Worm (Caenorhabditis elegans) whole organism, late embryonic: ENCODE results near the gene sdc-3.

Experiments
- C08G9.2 ChIP-seq: sonication (generic microtip); optimal IDR thresholded peaks from 2 replicates; lab custom pipeline; 2016; ENCODE audit warnings: mild to moderate bottlenecking, missing genetic modification characterization, moderate library complexity, missing compliant biosample characterization
- C38D4.7 ChIP-seq: fragments of 200-800 bp; sonication (Bioruptor generic); optimal IDR thresholded peaks from 2 replicates; lab custom pipeline; 2018; ENCODE audit warnings: mild to moderate bottlenecking, missing genetic modification characterization, moderate library complexity, missing compliant biosample characterization
- F13H6.1 ChIP-seq: sonication (generic microtip); optimal IDR thresholded peaks from 2 replicates; lab custom pipeline; 2016; ENCODE audit warnings: missing genetic modification characterization, missing compliant biosample characterization
- K02D7.2 ChIP-seq: sonication (generic microtip); optimal IDR thresholded peaks from 2 replicates; lab custom pipeline; 2017; ENCODE audit warnings: mild to moderate bottlenecking, missing genetic modification characterization, missing compliant biosample characterization
- K09A11.1 ChIP-seq: sonication (generic microtip); optimal IDR thresholded peaks from 2 replicates; lab custom pipeline; 2017; ENCODE audit warnings: antibody characterized with exemption, mild to moderate bottlenecking, missing genetic modification characterization, missing compliant biosample characterization; ENCODE audit not compliant: insufficient read depth
- T23F11.4 ChIP-seq: fragments of 200-800 bp; sonication (Bioruptor generic); optimal IDR thresholded peaks from 2 replicates; lab custom pipeline; 2018; ENCODE audit warnings: mild to moderate bottlenecking, missing genetic modification characterization, missing compliant biosample characterization
- Y22D7AL.16 ChIP-seq: sonication (generic microtip); optimal IDR thresholded peaks from 2 replicates; lab custom pipeline; 2016; ENCODE audit warnings: missing genetic modification characterization, missing compliant biosample characterization
- ahr-1 ChIP-seq: sonication (generic microtip); optimal IDR thresholded peaks from 2 replicates; lab custom pipeline; 2016; ENCODE audit warnings: missing genetic modification characterization, missing compliant biosample characterization
- ama-1 ChIP-seq: fragments of 150-350 bp; optimal IDR thresholded peaks from 2 replicates; lab custom pipeline; 2014
- ceh-14 ChIP-seq: sonication (generic microtip); optimal IDR thresholded peaks from 2 replicates; lab custom pipeline; 2016; ENCODE audit warnings: missing genotype, missing genetic modification characterization, missing compliant biosample characterization
- ceh-18 ChIP-seq: sonication (generic microtip); optimal IDR thresholded peaks from 2 replicates; lab custom pipeline; 2016; ENCODE audit warnings: missing genetic modification characterization, missing compliant biosample characterization
- ceh-19 ChIP-seq: fragments of 200-800 bp; sonication (Bioruptor generic); optimal IDR thresholded peaks from 2 replicates; lab custom pipeline; 2018; ENCODE audit warnings: mild to moderate bottlenecking, missing genetic modification characterization, missing compliant biosample characterization
- ceh-2 ChIP-seq: sonication (generic microtip); optimal IDR thresholded peaks from 2 replicates; lab custom pipeline; 2016; ENCODE audit warnings: missing genotype, missing genetic modification characterization, missing compliant biosample characterization
- ceh-24 ChIP-seq: sonication (generic microtip); optimal IDR thresholded peaks from 2 replicates; lab custom pipeline; 2016; ENCODE audit warnings: mild to moderate bottlenecking, missing genetic modification characterization, missing compliant biosample characterization
- ceh-30 ChIP-seq: fragments of 150-350 bp; optimal IDR thresholded peaks from 2 replicates; lab custom pipeline; 2014; ENCODE audit warnings: missing biosample characterization, missing genetic modification characterization
- ceh-34 ChIP-seq: sonication (generic microtip); optimal IDR thresholded peaks from 2 replicates; lab custom pipeline; 2016; ENCODE audit warnings: mild to moderate bottlenecking, missing genetic modification characterization, missing compliant biosample characterization
- ceh-48 ChIP-seq: sonication (generic microtip); optimal IDR thresholded peaks from 2 replicates; lab custom pipeline; 2016; ENCODE audit warnings: missing genetic modification characterization, inconsistent platforms, missing compliant biosample characterization
- che-1 ChIP-seq: sonication (generic microtip); optimal IDR thresholded peaks from 2 replicates; lab custom pipeline; 2016; ENCODE audit warnings: mild to moderate bottlenecking, missing genetic modification characterization, missing compliant biosample characterization
- dmd-4 ChIP-seq: sonication (generic microtip); optimal IDR thresholded peaks from 2 replicates; lab custom pipeline; 2016; ENCODE audit warnings: borderline replicate concordance, missing genetic modification characterization, missing compliant biosample characterization
- dve-1 ChIP-seq: sonication (generic microtip); optimal IDR thresholded peaks from 2 replicates; lab custom pipeline; 2017; ENCODE audit warnings: antibody characterized with exemption, mild to moderate bottlenecking, missing genetic modification characterization, missing compliant biosample characterization
- elt-2 ChIP-seq: sonication (generic microtip); optimal IDR thresholded peaks from 2 replicates; lab custom pipeline; 2016; ENCODE audit warnings: missing genetic modification reagents, missing genetic modification characterization, missing compliant biosample characterization
- elt-4 ChIP-seq: sonication (generic microtip); optimal IDR thresholded peaks from 2 replicates; lab custom pipeline; 2016; ENCODE audit warnings: missing genetic modification characterization, missing compliant biosample characterization
- ets-4 ChIP-seq: sonication (generic microtip); optimal IDR thresholded peaks from 2 replicates; lab custom pipeline; 2016; ENCODE audit warnings: missing genetic modification characterization, missing compliant biosample characterization
- eyg-1 ChIP-seq: sonication (generic microtip); optimal IDR thresholded peaks from 2 replicates; lab custom pipeline; 2016; ENCODE audit warnings: missing genotype, missing genetic modification characterization, missing compliant biosample characterization
- fkh-10 ChIP-seq: fragments of 150-350 bp; optimal IDR thresholded peaks from 2 replicates; lab custom pipeline; 2014; ENCODE audit warnings: missing biosample characterization, missing genetic modification reagents, missing genetic modification characterization
- fkh-6 ChIP-seq: sonication (generic microtip); optimal IDR thresholded peaks from 2 replicates; lab custom pipeline; 2016; ENCODE audit warnings: missing genetic modification characterization, missing compliant biosample characterization
- gmeb-2 ChIP-seq: sonication (generic microtip); optimal IDR thresholded peaks from 2 replicates; lab custom pipeline; 2016; ENCODE audit warnings: missing genetic modification characterization, inconsistent platforms, missing compliant biosample characterization
- hlh-13 ChIP-seq: fragments of 200-800 bp; sonication (Bioruptor generic); optimal IDR thresholded peaks from 2 replicates; lab custom pipeline; 2018; ENCODE audit warnings: mild to moderate bottlenecking, missing genetic modification characterization, missing compliant biosample characterization
- hlh-30 ChIP-seq: sonication (generic microtip); optimal IDR thresholded peaks from 2 replicates; lab custom pipeline; 2017; ENCODE audit warnings: antibody characterized with exemption, missing genetic modification characterization, missing compliant biosample characterization; ENCODE audit not compliant: insufficient read depth
- hlh-6 ChIP-seq: sonication (generic microtip); optimal IDR thresholded peaks from 2 replicates; lab custom pipeline; 2016; ENCODE audit warnings: missing genotype, missing genetic modification characterization, missing compliant biosample characterization
- lim-6 ChIP-seq: sonication (generic microtip); optimal IDR thresholded peaks from 2 replicates; lab custom pipeline; 2016; ENCODE audit warnings: missing genetic modification characterization, missing compliant biosample characterization
- lin-11 ChIP-seq: fragments of 200-800 bp; sonication (Bioruptor generic); optimal IDR thresholded peaks from 2 replicates; lab custom pipeline; 2018; ENCODE audit warnings: mild to moderate bottlenecking, missing genetic modification characterization, missing compliant biosample characterization
- madf-2 ChIP-seq: sonication (generic microtip); optimal IDR thresholded peaks from 2 replicates; lab custom pipeline; 2017; ENCODE audit warnings: missing genetic modification characterization, missing compliant biosample characterization
- mec-3 ChIP-seq: sonication (generic microtip); optimal IDR thresholded peaks from 2 replicates; lab custom pipeline; 2016; ENCODE audit warnings: borderline replicate concordance, missing genetic modification characterization, missing compliant biosample characterization
- nfya-1 ChIP-seq: sonication (generic microtip); optimal IDR thresholded peaks from 2 replicates; lab custom pipeline; 2017; ENCODE audit warnings: missing genetic modification characterization, mild to moderate bottlenecking, missing compliant biosample characterization, antibody characterized with exemption, moderate library complexity
- npax-4 ChIP-seq: sonication (generic microtip); optimal IDR thresholded peaks from 2 replicates; lab custom pipeline; 2016; ENCODE audit warnings: missing genetic modification characterization, missing compliant biosample characterization
- odd-2 ChIP-seq: sonication (generic microtip); optimal IDR thresholded peaks from 2 replicates; lab custom pipeline; 2017; ENCODE audit warnings: antibody characterized with exemption, mild to moderate bottlenecking, missing genetic modification characterization, missing compliant biosample characterization
- pat-9 ChIP-seq: fragments of 200-800 bp; sonication (Bioruptor generic); optimal IDR thresholded peaks from 2 replicates; lab custom pipeline; 2018; ENCODE audit warnings: mild to moderate bottlenecking, missing genetic modification characterization, moderate library complexity, missing compliant biosample characterization
- pax-1 ChIP-seq: fragments of 150-350 bp; optimal IDR thresholded peaks from 2 replicates; lab custom pipeline; 2014; ENCODE audit warnings: missing biosample characterization, missing genetic modification characterization
- pha-4 ChIP-seq: fragments of 150-350 bp; optimal IDR thresholded peaks from 2 replicates; lab custom pipeline; 2018; ENCODE audit warnings: missing biosample characterization, missing genetic modification reagents, missing genetic modification characterization
- pqm-1 ChIP-seq: sonication (generic microtip); optimal IDR thresholded peaks from 2 replicates; lab custom pipeline; 2016; ENCODE audit warnings: missing genetic modification characterization, missing compliant biosample characterization
- pros-1 ChIP-seq: fragments of 150-350 bp; optimal IDR thresholded peaks from 2 replicates; lab custom pipeline; 2014; ENCODE audit warnings: missing biosample characterization, missing genetic modification reagents, missing genetic modification characterization
- ref-2 ChIP-seq: sonication (generic microtip); optimal IDR thresholded peaks from 2 replicates; lab custom pipeline; 2016; ENCODE audit warnings: missing genetic modification characterization, missing compliant biosample characterization
- rnt-1 ChIP-seq: sonication (generic microtip); optimal IDR thresholded peaks from 2 replicates; lab custom pipeline; 2016; ENCODE audit warnings: missing genetic modification characterization, missing compliant biosample characterization
- sdc-2 ChIP-seq: sonication (generic microtip); optimal IDR thresholded peaks from 2 replicates; lab custom pipeline; 2016; ENCODE audit warnings: missing genotype, missing genetic modification characterization, missing compliant biosample characterization
- syd-9 ChIP-seq: sonication (generic microtip); optimal IDR thresholded peaks from 2 replicates; lab custom pipeline; 2016; ENCODE audit warnings: mild to moderate bottlenecking, missing genetic modification characterization, moderate library complexity, missing compliant biosample characterization
- tbx-2 ChIP-seq: sonication (generic microtip); optimal IDR thresholded peaks from 2 replicates; lab custom pipeline; 2016; ENCODE audit warnings: missing genetic modification characterization, missing compliant biosample characterization
- unc-55 ChIP-seq: sonication (generic microtip); optimal IDR thresholded peaks from 2 replicates; lab custom pipeline; 2017; ENCODE audit warnings: missing biosample characterization, missing genetic modification reagents, missing genetic modification characterization
- unc-86 ChIP-seq: sonication (generic microtip); optimal IDR thresholded peaks from 2 replicates; lab custom pipeline; 2016; ENCODE audit warnings: missing genetic modification characterization, missing compliant biosample characterization
- zip-5 ChIP-seq: sonication (generic microtip); optimal IDR thresholded peaks from 2 replicates; lab custom pipeline; 2016; ENCODE audit warnings: missing genetic modification characterization, missing compliant biosample characterization
- ztf-16 ChIP-seq: sonication (generic microtip); optimal IDR thresholded peaks from 2 replicates; lab custom pipeline; 2017; ENCODE audit warnings: missing genetic modification characterization, missing compliant biosample characterization

Gene sdc-3

DNA sequence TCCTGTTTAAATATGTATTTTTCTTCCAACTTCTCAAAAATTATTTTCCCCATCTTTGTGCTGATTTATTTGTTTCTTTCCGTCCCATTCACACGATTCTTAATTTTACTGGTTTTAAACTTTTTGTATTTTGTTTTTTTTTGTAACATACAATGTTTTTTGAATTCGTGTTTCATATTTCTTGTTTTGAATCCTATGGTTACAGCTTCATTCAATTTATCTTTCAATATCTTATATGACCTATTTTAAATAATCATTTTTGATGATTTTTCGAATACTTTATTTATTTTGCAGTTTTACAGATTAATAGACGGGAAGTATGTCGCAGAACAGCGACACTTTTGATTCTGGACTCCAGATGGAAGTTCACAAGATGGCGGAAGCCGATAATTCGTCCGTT is 43.2 kb downstream of the sdc-3 start, which contains the start of gene hrde-2 (continued):
- no peak for TF ChIP-seq pqm-1

DNA sequence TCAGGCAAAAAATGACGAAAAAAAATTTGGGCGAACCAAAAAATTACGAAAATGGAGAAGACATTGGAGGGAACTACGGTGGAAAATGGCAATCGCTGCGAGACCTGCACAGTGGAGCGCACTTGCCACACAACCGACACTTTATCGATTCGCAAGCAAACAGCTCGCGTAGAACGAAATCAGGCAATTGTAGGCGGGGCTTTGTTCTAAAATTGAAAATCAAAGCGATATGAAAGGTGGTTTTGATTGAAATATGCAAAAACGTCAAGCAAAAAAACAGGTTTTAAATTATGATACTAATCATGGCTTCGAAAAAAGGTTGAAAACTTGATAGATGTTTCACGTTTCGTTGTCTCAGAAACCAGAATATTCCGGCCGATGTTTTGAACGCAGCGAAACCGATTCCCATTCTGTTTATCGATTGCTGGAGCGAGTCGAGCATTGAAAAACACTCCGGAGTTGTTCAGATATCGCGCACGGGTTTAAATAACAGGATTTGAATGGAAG is 45.8 kb downstream of the sdc-3 start, which contains the start of the genes fib-1 and mut-15:
fib-1 (minus strand) TSS at position 40 of the 507 bp plus-strand sequence.
mut-15 (plus strand) TSS at position 360 of the 507 bp plus-strand sequence.
- TF ChIP-seq F13H6.1 (tag; lab: Kevin White, UChicago) (peak; percentile 88), lim-6 (tag; lab: Kevin White, UChicago) (peak; percentile 95), elt-2 (tag; lab: Kevin White, UChicago) (peak; percentile 87), dmd-4 (tag; lab: Kevin White, UChicago) (peak; percentile 19), mec-3 (tag; lab: Kevin White, UChicago) (peak; percentile 94), C38D4.7 (GFP tag; lab: Kevin White, UChicago) (no peak), rnt-1 (tag; lab: Kevin White, UChicago) (peak; percentile 95), hlh-30 (tag; lab: Kevin White, UChicago) (no peak), odd-2 (no peak), sdc-2 (peak; percentile 65), ztf-16 (tag; lab: Kevin White, UChicago) (peak; percentile 89), madf-2 (tag; lab: Kevin White, UChicago) (peak; percentile 40), T23F11.4 (peak; percentile 23), npax-4 (tag; lab: Kevin White, UChicago) (peak; percentile 41), hlh-13 (GFP tag; lab: Kevin White, UChicago) (peak; percentile 2), ceh-18 (tag; lab: Kevin White, UChicago) (peak; percentile 97), pqm-1 (peak; percentile 82), pat-9 (tag; lab: Kevin White, UChicago) (no peak), K09A11.1 (tag; lab: Kevin White, UChicago) (peak; percentile 41), pha-4 (tag; lab: Kevin White, UChicago) (no peak), ets-4 (peak; percentile 92), ceh-2 (tag; lab: Kevin White, UChicago) (peak; percentile 95), lin-11 (tag; lab: Kevin White, UChicago) (no peak), fkh-10 (GFP tag; lab: Kevin White, UChicago) (no peak), che-1 (tag; lab: Kevin White, UChicago) (peak; percentile 38), eyg-1 (tag; lab: Kevin White, UChicago) (peak; percentile 67), ceh-24 (tag; lab: Kevin White, UChicago) (no peak), elt-4 (tag; lab: Kevin White, UChicago) (no peak), gmeb-2 (tag; lab: Kevin White, UChicago) (no peak), hlh-6 (tag; lab: Kevin White, UChicago) (peak; percentile 73), ama-1 (no peak), unc-55 (GFP tag; lab: Kevin White, UChicago) (peak; percentile 83), dve-1 (tag; lab: Kevin White, UChicago) (peak; percentile 67), K02D7.2 (tag; lab: Kevin White, UChicago) (no peak), nfya-1 (tag; lab: Kevin White, UChicago) (peak; percentile 86), ceh-30 (tag; lab: Kevin White, UChicago) (no peak), ceh-48 (tag; lab: Kevin White, UChicago) (peak; percentile 95), C08G9.2 (tag; lab: Kevin White, UChicago) (peak; percentile 97), pros-1 (tag; lab: Kevin White, UChicago) (peak; percentile 3), syd-9 (peak; percentile 76), ahr-1 (tag; lab: Kevin White, UChicago) (peak; percentile 81), fkh-6 (peak; percentile 70), zip-5 (tag; lab: Kevin White, UChicago) (peak; percentile 93), ceh-19 (GFP tag; lab: Kevin White, UChicago) (peak; percentile 66), Y22D7AL.16 (tag; lab: Kevin White, UChicago) (no peak), ceh-14 (peak; percentile 90), ceh-34 (tag; lab: Kevin White, UChicago) (peak; percentile 96), pax-1 (tag; lab: Kevin White, UChicago) (peak; percentile 60), tbx-2 (tag; lab: Kevin White, UChicago) (peak; percentile 98), unc-86 (peak; percentile 79), ref-2 (peak; percentile 97)
